Fruit fly (Drosophila melanogaster) whole organism: ENCODE measurements around the gene CG13364.

ENCODE experiments used
- CG8478 ChIP-seq: fragments of >200 bp; optimal IDR thresholded peaks from 2 replicates; lab custom pipeline; 2018; ENCODE audit warnings: inconsistent platforms
- Dll ChIP-seq: fragments of >200 bp; optimal IDR thresholded peaks from 2 replicates; lab custom pipeline; 2017
- EcR ChIP-seq, 2 experiments: fragments of >200 bp; optimal IDR thresholded peaks; 2 replicates each; lab custom pipeline; 2017; ENCODE audit warnings: missing biosample characterization in 2 of 2, missing genetic modification characterization in 2 of 2, missing genetic modification reagents in 2 of 2
- pan ChIP-seq: fragments of >200 bp; optimal IDR thresholded peaks from 2 replicates; lab custom pipeline; 2017
- psq ChIP-seq: fragments of >200 bp; optimal IDR thresholded peaks from 2 replicates; lab custom pipeline; 2017
- usp ChIP-seq: fragments of >200 bp; optimal IDR thresholded peaks from 2 replicates; lab custom pipeline; 2017; ENCODE audit warnings: missing biosample characterization, missing genetic modification characterization, mixed read lengths

The CG13364 gene

DNA sequence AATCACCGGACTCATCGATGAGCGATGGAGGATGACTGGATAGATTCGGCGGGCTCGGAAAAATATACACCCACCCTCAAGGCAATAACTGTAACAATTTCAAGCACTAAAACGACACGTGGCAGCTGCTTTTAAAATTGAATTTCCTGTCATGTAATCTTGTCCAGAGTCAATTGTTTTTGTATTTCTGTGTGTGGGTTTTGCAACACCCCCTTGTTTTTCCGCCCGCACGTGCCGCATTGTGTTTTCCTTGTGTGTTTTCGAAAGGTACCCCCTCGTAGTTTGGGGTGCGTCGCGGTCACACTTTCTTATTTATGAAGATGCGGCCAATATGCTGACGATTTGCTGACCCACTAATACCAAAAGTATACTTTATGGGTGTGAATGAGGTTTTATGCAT lies 23.0 kb downstream of the CG13364 start:
- TF ChIP-seq Dll (lab: Kevin White, UChicago) (no peak), psq (lab: Kevin White, UChicago) (no peak), pan (no peak)

DNA sequence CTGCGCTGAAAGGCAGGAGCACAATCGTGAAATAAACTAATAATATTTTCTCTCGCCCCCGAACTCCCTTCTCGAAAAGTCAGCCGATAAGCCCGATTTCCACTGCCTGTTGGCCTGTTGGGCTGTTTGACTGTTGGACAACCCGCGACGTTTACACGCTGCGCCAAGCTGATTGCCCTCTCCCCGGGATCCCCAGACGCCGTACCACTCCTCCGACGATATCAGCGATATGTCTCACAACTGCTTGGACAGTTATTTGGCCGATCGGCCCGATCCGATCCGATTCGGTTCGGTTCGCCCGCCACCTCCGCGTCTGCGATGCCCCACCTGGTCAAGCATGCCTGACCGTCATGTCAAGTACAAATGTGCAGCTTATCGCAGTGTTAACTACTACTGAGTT lies 25.3 kb downstream of the CG13364 start:
- TF ChIP-seq pan (no peak), EcR (GFP tag; optimal IDR thresholded peaks at IDR 0.05; lab: Kevin White, UChicago) (no peak), Dll (lab: Kevin White, UChicago) (no peak)

DNA sequence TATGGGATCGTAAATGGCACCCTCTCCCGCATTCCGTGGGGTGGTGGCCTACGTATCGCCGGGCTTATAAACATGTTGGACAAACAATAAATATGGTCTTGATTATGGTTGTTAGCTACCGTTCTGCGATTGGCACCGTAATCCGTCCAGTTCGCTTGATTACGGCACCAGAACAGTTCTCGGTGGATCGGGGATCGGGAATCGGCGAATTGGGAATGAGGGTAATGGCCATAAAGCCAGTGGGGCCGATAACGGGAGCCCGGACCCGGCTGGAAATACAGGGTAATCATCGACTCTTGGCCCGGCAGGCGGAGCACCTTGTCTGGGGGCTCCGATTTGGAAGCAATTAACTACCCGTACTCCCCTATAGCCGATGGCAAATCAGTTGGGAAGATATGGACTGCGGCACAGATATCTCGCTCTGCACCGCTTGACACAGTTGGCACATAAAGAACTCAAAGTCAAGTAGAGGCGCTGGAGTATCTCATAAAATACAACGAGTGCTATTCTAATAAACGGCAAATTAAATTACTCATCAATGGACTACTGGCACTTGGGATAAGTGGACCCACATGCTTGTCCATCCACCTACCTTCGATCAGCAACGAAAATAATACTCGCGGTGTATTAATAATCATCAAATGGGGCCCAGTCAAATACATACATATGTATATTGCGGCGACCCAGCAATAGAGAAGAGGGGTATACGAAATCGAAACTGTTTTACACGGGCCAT lies 26.5 kb downstream of the CG13364 start:
- TF ChIP-seq usp (no peak), psq (lab: Kevin White, UChicago) (no peak), CG8478 (lab: Kevin White, UChicago) (no peak), Dll (lab: Kevin White, UChicago) (no peak), EcR (GFP tag; optimal IDR thresholded peaks at IDR 0.05; lab: Kevin White, UChicago) (no peak), pan (no peak)

DNA sequence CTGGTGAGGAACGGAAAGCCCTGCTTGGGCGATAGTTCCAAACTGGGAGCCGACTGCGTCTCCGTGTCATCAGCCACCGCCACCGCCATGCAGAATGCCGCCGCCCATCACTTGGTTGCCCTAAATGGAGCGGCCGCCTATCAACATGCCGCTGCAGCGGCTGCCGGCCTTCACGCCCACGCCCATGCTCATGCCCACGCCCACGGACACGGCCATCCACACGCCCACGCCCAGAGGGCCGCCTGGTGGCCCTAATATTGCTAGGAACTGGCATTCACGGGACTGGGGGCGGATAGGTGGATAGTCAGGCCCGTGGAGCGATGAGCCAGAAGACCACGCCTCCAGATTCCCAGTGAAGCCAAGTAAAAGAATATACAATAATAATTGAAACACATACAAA lies 27.9 kb downstream of the CG13364 start:
- no peak for TF ChIP-seq pan
- TF ChIP-seq CG8478 (lab: Kevin White, UChicago) = no peak
- TF ChIP-seq Dll (lab: Kevin White, UChicago) = no peak
- no peak for TF ChIP-seq usp
- TF ChIP-seq EcR (GFP tag; optimal IDR thresholded peaks at IDR 0.05; lab: Kevin White, UChicago) = no peak
- no peak for TF ChIP-seq psq (lab: Kevin White, UChicago)

DNA sequence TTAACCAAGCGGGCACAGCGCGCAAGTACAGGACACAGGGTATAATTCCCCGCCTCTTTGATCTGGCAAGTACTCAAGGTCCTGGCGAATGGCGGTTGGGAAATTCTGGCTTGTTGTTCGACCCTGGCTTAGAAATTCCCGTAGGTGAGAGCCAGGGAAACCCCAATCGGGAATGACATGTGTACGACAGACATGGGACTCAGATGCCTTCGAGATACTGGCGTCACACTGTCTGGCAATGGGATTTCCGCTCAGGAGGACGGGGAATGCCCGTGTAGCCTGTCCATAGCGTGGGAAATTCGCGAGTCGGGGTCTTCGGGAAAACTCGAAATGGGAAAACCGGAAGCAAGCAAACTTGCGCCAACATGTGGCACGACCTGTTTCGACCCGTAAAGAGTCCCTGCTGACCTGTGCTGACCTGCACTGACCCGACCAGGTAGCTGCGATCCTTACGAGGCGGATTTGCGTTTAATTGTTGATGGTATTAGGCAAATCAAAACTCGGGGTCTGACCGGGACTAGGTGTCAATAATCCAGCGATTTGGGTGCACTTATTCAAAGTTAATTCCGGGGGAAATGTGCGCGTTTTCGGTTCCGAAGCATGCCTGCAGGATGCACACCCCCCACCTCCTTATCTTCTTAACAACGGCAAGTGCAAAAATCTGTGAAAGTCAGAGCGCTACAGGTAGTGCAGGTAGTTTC lies 32.3 kb downstream of the CG13364 start:
- TF ChIP-seq Dll (lab: Kevin White, UChicago) (no peak), usp (no peak), psq (lab: Kevin White, UChicago) (no peak), pan (no peak), CG8478 (lab: Kevin White, UChicago) (no peak), EcR (GFP tag; optimal IDR thresholded peaks at IDR 0.05; lab: Kevin White, UChicago) (no peak)

DNA sequence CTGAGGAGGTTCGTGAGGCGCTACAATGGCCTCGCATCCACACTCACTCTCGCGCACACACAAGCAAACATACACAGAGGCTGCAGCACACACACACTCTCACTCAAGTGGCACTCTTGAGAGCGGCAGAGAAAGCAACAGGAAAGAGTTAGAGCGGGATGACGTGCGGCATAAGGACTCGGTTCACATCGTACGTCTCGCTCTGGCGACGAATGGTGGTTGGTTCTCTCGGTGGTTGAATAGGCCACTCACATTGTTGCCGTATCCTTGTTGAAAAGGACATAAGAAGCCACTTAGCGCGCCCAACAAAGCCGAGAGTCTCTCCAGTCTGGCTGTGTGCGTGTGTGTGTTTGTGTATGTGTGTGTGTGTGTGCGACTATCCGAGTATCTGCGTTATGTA lies 34.5 kb downstream of the CG13364 start:
- TF ChIP-seq Dll (lab: Kevin White, UChicago) (no peak), psq (lab: Kevin White, UChicago) (no peak), usp (no peak), pan (no peak), EcR (GFP tag; optimal IDR thresholded peaks at IDR 0.05; lab: Kevin White, UChicago) (no peak), CG8478 (lab: Kevin White, UChicago) (no peak)

DNA sequence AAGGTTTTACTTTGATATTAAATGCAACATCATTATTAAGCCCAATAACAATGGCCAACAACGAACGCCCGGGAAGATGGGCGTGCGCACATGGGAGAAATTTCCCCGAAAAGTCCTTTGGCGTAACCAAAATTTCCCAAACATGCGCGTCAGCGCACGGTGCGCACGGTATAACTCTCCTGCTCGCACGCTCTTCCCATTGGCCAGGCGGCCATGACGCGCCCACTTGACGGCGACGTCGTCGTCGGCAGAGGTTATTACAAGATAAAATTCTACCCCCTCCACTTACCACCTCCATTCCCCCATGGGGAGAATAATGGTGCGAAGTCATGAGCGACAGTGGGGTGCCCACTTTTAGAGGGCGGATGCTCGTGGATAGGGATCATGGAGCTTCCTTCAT lies 36.1 kb downstream of the CG13364 start:
- TF ChIP-seq Dll (lab: Kevin White, UChicago) = no peak
- TF ChIP-seq EcR (GFP tag; optimal IDR thresholded peaks at IDR 0.05; lab: Kevin White, UChicago) = no peak
- TF ChIP-seq CG8478 (lab: Kevin White, UChicago) = no peak
- no peak for TF ChIP-seq usp
- no peak for TF ChIP-seq psq (lab: Kevin White, UChicago)
- TF ChIP-seq pan = no peak

DNA sequence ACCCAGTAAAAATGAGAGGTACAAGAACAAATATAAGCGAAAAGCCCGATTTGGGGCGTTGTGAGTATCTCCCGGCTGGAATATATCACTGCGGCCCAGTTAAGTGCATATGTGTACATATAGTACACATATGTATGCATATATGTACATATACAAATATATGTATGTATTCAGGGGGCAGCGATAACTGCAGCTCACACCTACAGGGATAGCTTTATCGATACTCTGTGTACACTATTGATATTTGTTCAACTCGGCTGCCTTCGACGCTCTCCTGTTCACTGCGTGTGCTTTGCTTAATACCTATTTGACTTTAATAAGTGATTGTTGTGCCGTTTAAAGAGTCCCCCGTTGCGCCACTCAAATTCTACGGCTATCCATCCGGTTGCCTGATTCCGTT lies 43.2 kb downstream of the CG13364 start, which contains the start of gene vnd:
Gene vnd (plus strand): TSS at position 297 of the 400 bp plus-strand sequence.
- no peak for TF ChIP-seq psq (lab: Kevin White, UChicago)
- no peak for TF ChIP-seq usp
- no peak for TF ChIP-seq pan
- TF ChIP-seq EcR (GFP tag; optimal IDR thresholded peaks at IDR 0.05; lab: Kevin White, UChicago) = no peak
- no peak for TF ChIP-seq Dll (lab: Kevin White, UChicago)
- no peak for TF ChIP-seq CG8478 (lab: Kevin White, UChicago)

DNA sequence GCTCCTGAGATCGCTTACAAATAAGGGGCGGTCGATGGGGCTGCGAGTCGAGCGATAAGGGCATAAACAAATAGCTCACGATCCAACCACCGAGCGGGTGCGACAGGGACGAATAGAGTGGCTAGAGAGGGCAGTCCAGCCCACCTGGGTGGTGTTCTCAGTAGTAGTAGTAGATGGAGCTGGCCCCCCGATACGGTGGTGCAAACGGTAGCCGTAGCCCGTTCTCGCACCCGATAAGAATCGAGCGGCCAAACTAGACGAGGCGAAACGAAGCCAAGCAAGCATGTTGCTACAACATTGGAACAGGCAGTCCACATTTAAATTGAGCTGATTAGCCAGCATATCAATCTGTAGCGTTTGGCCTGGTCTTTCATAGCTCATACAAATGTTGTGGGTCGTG lies 44.4 kb downstream of the CG13364 start:
- TF ChIP-seq usp (no peak), pan (no peak), Dll (lab: Kevin White, UChicago) (no peak), EcR (GFP tag; optimal IDR thresholded peaks at IDR 0.05; lab: Kevin White, UChicago) (no peak), CG8478 (lab: Kevin White, UChicago) (no peak), psq (lab: Kevin White, UChicago) (no peak)
